Worm (Caenorhabditis elegans): ENCODE measurements around the gene tlk-1.

ce11 chrIII:9658569-9658968 is 41.1 kb upstream of the tlk-1 start:
- TF ChIP-seq fos-1 (tag; optimal IDR thresholded peaks at IDR 0.05), result no peak
- TF ChIP-seq ama-1 (optimal IDR thresholded peaks at IDR 0.05), result no peak
- TF ChIP-seq unc-62 (GFP tag; optimal IDR thresholded peaks at IDR 0.05), result no peak
- no peak for TF ChIP-seq pqm-1 (tag; optimal IDR thresholded peaks at IDR 0.05)

Measured in whole organism, L3 larva.